Worm (Caenorhabditis elegans) whole organism, L2 larva: ENCODE results near the gene cdc-37.
A peak's percentile ranks its signal among the peaks of the same experiment; 100 is the strongest.

Experiments
- C34F6.9 ChIP-seq: fragments of 150-350 bp; optimal IDR thresholded peaks from 2 replicates; lab custom pipeline; 2014; ENCODE audit warnings: missing biosample characterization, missing genetic modification characterization
- F13H6.1 ChIP-seq: sonication (generic microtip); optimal IDR thresholded peaks from 2 replicates; lab custom pipeline; 2016; ENCODE audit warnings: missing genetic modification characterization, missing compliant biosample characterization
- R02D3.7 ChIP-seq: fragments of 150-350 bp; optimal IDR thresholded peaks from 2 replicates; lab custom pipeline; 2014; ENCODE audit warnings: missing biosample characterization, missing genetic modification characterization
- ZK546.5 ChIP-seq: sonication (generic microtip); optimal IDR thresholded peaks from 2 replicates; lab custom pipeline; 2017; ENCODE audit warnings: missing biosample characterization, missing genetic modification characterization
- ama-1 ChIP-seq: fragments of 150-350 bp; optimal IDR thresholded peaks from 2 replicates; lab custom pipeline; 2018; ENCODE audit warnings: inconsistent platforms
- blmp-1 ChIP-seq: sonication (generic microtip); optimal IDR thresholded peaks from 2 replicates; lab custom pipeline; 2017; ENCODE audit warnings: missing genetic modification characterization, mild to moderate bottlenecking, missing compliant biosample characterization, antibody characterized with exemption, moderate library complexity; ENCODE audit not compliant: insufficient read depth
- ceh-16 ChIP-seq: fragments of 150-350 bp; optimal IDR thresholded peaks from 2 replicates; lab custom pipeline; 2014; ENCODE audit warnings: missing biosample characterization, missing genetic modification characterization
- ceh-82 ChIP-seq: fragments of 150-350 bp; optimal IDR thresholded peaks from 2 replicates; lab custom pipeline; 2014; ENCODE audit warnings: missing biosample characterization, missing genetic modification characterization
- crh-2 ChIP-seq: sonication (generic microtip); optimal IDR thresholded peaks from 2 replicates; lab custom pipeline; 2017; ENCODE audit warnings: missing biosample characterization, missing genetic modification characterization
- elt-3 ChIP-seq: sonication (generic microtip); optimal IDR thresholded peaks from 2 replicates; lab custom pipeline; 2017; ENCODE audit warnings: missing biosample characterization, missing genetic modification characterization
- fos-1 ChIP-seq: fragments of 150-350 bp; optimal IDR thresholded peaks from 2 replicates; lab custom pipeline; 2014; ENCODE audit warnings: missing biosample characterization, missing genetic modification characterization
- gmeb-1 ChIP-seq: fragments of 150-350 bp; optimal IDR thresholded peaks from 2 replicates; lab custom pipeline; 2014; ENCODE audit warnings: missing biosample characterization, missing genetic modification characterization
- lin-13 ChIP-seq: fragments of 150-350 bp; optimal IDR thresholded peaks from 2 replicates; lab custom pipeline; 2014; ENCODE audit warnings: missing biosample characterization, missing genetic modification reagents, missing genetic modification characterization
- lin-39 ChIP-seq: fragments of 150-350 bp; optimal IDR thresholded peaks from 2 replicates; lab custom pipeline; 2014; ENCODE audit warnings: missing biosample characterization, missing genetic modification reagents, missing genetic modification characterization
- lsy-2 ChIP-seq, 2 experiments: fragments of 150-350 bp in 1 of 2; sonication (generic microtip) in 1 of 2; optimal IDR thresholded peaks; 2 replicates each; lab custom pipeline; 2014 to 2017; ENCODE audit warnings: missing biosample characterization in 2 of 2, missing genetic modification characterization in 2 of 2
- mab-5 ChIP-seq: fragments of 150-350 bp; optimal IDR thresholded peaks from 2 replicates; lab custom pipeline; 2014; ENCODE audit warnings: missing biosample characterization, missing genetic modification characterization
- mdl-1 ChIP-seq, 2 experiments: fragments of 150-350 bp in 1 of 2; sonication (generic microtip) in 1 of 2; optimal IDR thresholded peaks; 2 replicates each; lab custom pipeline; 2017; ENCODE audit warnings: missing biosample characterization in 2 of 2, missing genetic modification characterization in 2 of 2
- nhr-10 ChIP-seq: sonication (generic microtip); optimal IDR thresholded peaks from 2 replicates; lab custom pipeline; 2017; ENCODE audit warnings: missing biosample characterization, missing genetic modification characterization
- nhr-11 ChIP-seq: fragments of 150-350 bp; optimal IDR thresholded peaks from 2 replicates; lab custom pipeline; 2014; ENCODE audit warnings: missing biosample characterization, missing genetic modification characterization
- nhr-129 ChIP-seq: fragments of 150-350 bp; optimal IDR thresholded peaks from 2 replicates; lab custom pipeline; 2014; ENCODE audit warnings: missing biosample characterization, missing genetic modification characterization
- nhr-21 ChIP-seq: fragments of 150-350 bp; optimal IDR thresholded peaks from 2 replicates; lab custom pipeline; 2014; ENCODE audit warnings: missing biosample characterization, missing genetic modification characterization
- nhr-23 ChIP-seq: fragments of 150-350 bp; optimal IDR thresholded peaks from 2 replicates; lab custom pipeline; 2014; ENCODE audit warnings: missing biosample characterization, missing genetic modification reagents, missing genetic modification characterization
- nhr-25 ChIP-seq: fragments of 150-350 bp; sonication (generic microtip); optimal IDR thresholded peaks from 3 replicates; lab custom pipeline; 2014; ENCODE audit warnings: missing biosample characterization, missing genetic modification characterization
- nhr-6 ChIP-seq: fragments of 150-350 bp; optimal IDR thresholded peaks from 2 replicates; lab custom pipeline; 2014; ENCODE audit warnings: missing biosample characterization, missing genetic modification characterization
- peb-1 ChIP-seq: fragments of 150-350 bp; optimal IDR thresholded peaks from 2 replicates; lab custom pipeline; 2014; ENCODE audit warnings: missing biosample characterization, missing genetic modification characterization
- sem-4 ChIP-seq: fragments of 150-350 bp; optimal IDR thresholded peaks from 2 replicates; lab custom pipeline; 2014; ENCODE audit warnings: missing biosample characterization, missing genetic modification reagents, missing genetic modification characterization
- sma-3 ChIP-seq: sonication (generic microtip); optimal IDR thresholded peaks from 2 replicates; lab custom pipeline; 2016; ENCODE audit warnings: missing genetic modification reagents, missing genetic modification characterization, missing compliant biosample characterization
- sma-9 ChIP-seq, 2 experiments: fragments of 150-350 bp in 1 of 2; sonication (generic microtip) in 1 of 2; optimal IDR thresholded peaks; 2 replicates each; lab custom pipeline; 2014 to 2016; ENCODE audit warnings: missing genetic modification characterization in 2 of 2, mild to moderate bottlenecking in 1 of 2, missing biosample characterization in 1 of 2, missing compliant biosample characterization in 1 of 2, missing genetic modification reagents in 1 of 2, moderate library complexity in 1 of 2
- snpc-4 ChIP-seq: fragments of 150-350 bp; optimal IDR thresholded peaks from 2 replicates; lab custom pipeline; 2014; ENCODE audit warnings: missing biosample characterization, missing genetic modification characterization
- unc-55 ChIP-seq: fragments of 150-350 bp; sonication (generic microtip); optimal IDR thresholded peaks from 3 replicates; lab custom pipeline; 2014; ENCODE audit warnings: missing biosample characterization, missing genetic modification reagents, missing genetic modification characterization
- ztf-1 ChIP-seq: fragments of 200-800 bp; sonication (Bioruptor generic); conservative IDR thresholded peaks from 2 replicates; pipeline ENCODE4 v1.3.6; 2022; ENCODE audit warnings: missing genetic modification characterization, missing compliant biosample characterization
- ztf-11 ChIP-seq: sonication (generic microtip); optimal IDR thresholded peaks from 2 replicates; lab custom pipeline; 2017; ENCODE audit warnings: missing biosample characterization, missing genetic modification characterization

cdc-37 gene

ce11 chrII:608341-608740 is 27.9 kb upstream of the cdc-37 start, which contains the start of gene W04H10.6:
TSS of gene W04H10.6 (minus strand) at chrII:608441.
- TF ChIP-seq lin-39 (tag; lab: Kevin White, UChicago) (no peak), elt-3 (tag; lab: Kevin White, UChicago) (no peak), nhr-21 (tag; lab: Kevin White, UChicago) (no peak), peb-1 (no peak)

DNA sequence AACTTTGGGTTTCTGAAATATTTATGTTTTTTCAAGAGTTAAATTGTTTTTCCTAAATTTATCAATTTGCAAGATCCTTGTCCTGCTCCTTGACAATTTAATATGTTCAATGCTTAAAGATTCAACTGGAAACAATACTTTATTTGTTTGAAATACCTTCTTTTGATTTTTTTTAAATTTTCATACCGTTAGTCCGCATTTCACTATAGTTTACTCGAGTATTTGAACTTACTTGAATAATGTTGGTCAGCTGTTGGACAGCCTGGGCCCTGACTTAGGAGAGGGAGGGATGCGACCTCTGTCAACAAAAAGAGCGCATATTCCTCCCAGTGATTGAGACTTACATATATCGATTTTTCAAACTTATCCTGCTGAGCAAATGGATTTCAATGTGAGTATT is 25.6 kb upstream of the cdc-37 start, which contains the start of gene W04H10.5:
Gene W04H10.5 (plus strand): TSS at position 301 of the 400 bp plus-strand sequence.
- TF ChIP-seq nhr-21 (tag; lab: Kevin White, UChicago) (no peak), ZK546.5 (no peak), ceh-16 (tag; lab: Kevin White, UChicago) (no peak), sma-3 (GFP tag; lab: Kevin White, UChicago) (no peak)

DNA sequence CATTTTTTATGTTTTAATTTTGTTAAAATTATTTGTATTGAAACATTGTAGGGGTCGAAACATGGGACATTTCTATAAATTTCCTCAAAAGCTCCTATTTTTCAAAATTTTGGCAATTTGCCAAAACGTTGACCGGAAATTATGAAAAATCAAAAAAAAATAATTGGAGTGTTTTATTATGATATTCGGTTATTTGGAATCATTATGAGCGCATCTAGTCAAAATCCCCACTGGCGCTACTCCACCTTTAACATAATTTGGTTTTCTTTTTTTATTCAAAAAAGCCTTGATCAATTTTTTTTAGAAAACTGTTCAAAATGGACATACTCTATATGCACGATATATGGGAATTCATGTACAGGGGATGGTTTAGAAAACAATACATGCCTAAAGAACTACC is 24.9 kb upstream of the cdc-37 start, which contains the start of gene W04H10.2:
Gene W04H10.2 (plus strand): TSS at position 301 of the 400 bp plus-strand sequence.
- TF ChIP-seq ama-1 (lab: Kevin White, UChicago) (no peak), nhr-10 (tag; lab: Kevin White, UChicago) (no peak), mab-5 (tag; lab: Kevin White, UChicago) (no peak), sem-4 (tag; lab: Kevin White, UChicago) (no peak), nhr-6 (tag; lab: Kevin White, UChicago) (no peak), R02D3.7 (tag; lab: Kevin White, UChicago) (no peak), nhr-11 (no peak), blmp-1 (tag; lab: Kevin White, UChicago) (no peak), nhr-129 (tag; lab: Kevin White, UChicago) (no peak), nhr-23 (no peak), nhr-25 (tag; lab: Kevin White, UChicago) (no peak), sma-3 (GFP tag; lab: Kevin White, UChicago) (no peak)

ce11 chrII:602969-603368 is 22.6 kb upstream of the cdc-37 start:
- TF ChIP-seq mab-5 (tag; lab: Kevin White, UChicago) = peak; percentile 79
- peak; percentile 92 for TF ChIP-seq C34F6.9 (tag; lab: Kevin White, UChicago)
- peak; percentile 28 for TF ChIP-seq F13H6.1 (tag; lab: Kevin White, UChicago)
- TF ChIP-seq nhr-6 (tag; lab: Kevin White, UChicago) = no peak
- TF ChIP-seq sma-9 (GFP tag; optimal IDR thresholded peaks at IDR 0.05; lab: Kevin White, UChicago) = peak; percentile 54
- TF ChIP-seq sma-9 (tag; optimal IDR thresholded peaks at IDR 0.05; lab: Kevin White, UChicago) = no peak
- peak; percentile 62 for TF ChIP-seq lin-39 (tag; lab: Kevin White, UChicago)
- peak; percentile 84 for TF ChIP-seq unc-55 (GFP tag; lab: Kevin White, UChicago)
- peak; percentile 84 for TF ChIP-seq snpc-4 (tag; lab: Kevin White, UChicago)
- TF ChIP-seq mdl-1 (tag; optimal IDR thresholded peaks at IDR 0.05; lab: Kevin White, UChicago) = peak in 1 of 2 experiments; percentile 66
- TF ChIP-seq sma-3 (GFP tag; lab: Kevin White, UChicago) = no peak
- TF ChIP-seq lsy-2 (tag; optimal IDR thresholded peaks at IDR 0.05; lab: Kevin White, UChicago) = peak in 1 of 2 experiments; percentile 77
- no peak for TF ChIP-seq ztf-11
- peak; percentile 42 for TF ChIP-seq crh-2 (tag; lab: Kevin White, UChicago)
- peak; percentile 69 for TF ChIP-seq sem-4 (tag; lab: Kevin White, UChicago)
- peak; percentile 43 for TF ChIP-seq gmeb-1 (tag; lab: Kevin White, UChicago)
- peak; percentile 48 for TF ChIP-seq nhr-25 (tag; lab: Kevin White, UChicago)
- peak; percentile 45 for TF ChIP-seq lin-13 (GFP tag; lab: Kevin White, UChicago)
- peak; percentile 37 for TF ChIP-seq fos-1 (tag; lab: Kevin White, UChicago)
- TF ChIP-seq nhr-129 (tag; lab: Kevin White, UChicago) = peak; percentile 84
- no peak for TF ChIP-seq ZK546.5

DNA sequence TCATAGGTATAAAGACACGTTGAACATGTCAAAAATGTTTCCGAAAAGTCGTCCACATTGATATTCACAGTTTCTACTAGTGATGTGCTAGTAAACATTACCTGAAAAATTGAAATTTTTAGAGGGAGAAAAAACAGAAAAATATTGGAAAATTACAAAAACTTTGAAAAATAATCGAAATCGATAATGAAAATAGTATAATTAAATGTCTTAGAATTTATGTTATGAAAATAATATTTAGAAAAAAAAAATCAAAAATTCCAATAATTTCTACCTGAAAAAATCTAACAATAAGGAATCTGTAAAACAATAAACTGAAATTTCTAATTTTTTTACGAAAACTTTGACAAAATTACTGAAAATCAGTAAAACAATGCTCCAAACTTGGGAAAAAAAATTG is 21.6 kb upstream of the cdc-37 start, which contains the start of gene nhl-3:
Gene nhl-3 (minus strand): TSS at position 101 of the 400 bp plus-strand sequence.
- TF ChIP-seq ceh-82 (tag; lab: Kevin White, UChicago) = no peak
- no peak for TF ChIP-seq ztf-1 (GFP tag; lab: Robert Waterston, UW)
- TF ChIP-seq gmeb-1 (tag; lab: Kevin White, UChicago) = no peak
- TF ChIP-seq sem-4 (tag; lab: Kevin White, UChicago) = no peak
